Fruit fly (Drosophila melanogaster): ENCODE results near the gene Pex19.

Pex19 gene

dm6 chr2L:12133275-12134124 lies 41.9 kb downstream of the Pex19 start, which contains the start of gene rho-6:
TSS of gene rho-6 (minus strand) at chr2L:12133411.
- no peak for TF ChIP-seq croc (GFP tag; conservative IDR thresholded peaks at IDR 0.05)
- peak; percentile 29 for TF ChIP-seq stwl (tag; optimal IDR thresholded peaks at IDR 0.05)
- no peak for TF ChIP-seq dan (GFP tag; IDR thresholded peaks at IDR 0.05)
- peak; percentile 95 for TF ChIP-seq CG11504 (tag; optimal IDR thresholded peaks at IDR 0.05)
- peak; percentile 70 for TF ChIP-seq sens (GFP tag)
- peak; percentile 13 for TF ChIP-seq pita (GFP tag; optimal IDR thresholded peaks at IDR 0.05)
- no peak for TF ChIP-seq dm (GFP tag; optimal IDR thresholded peaks at IDR 0.05)
- TF ChIP-seq ken (GFP tag; IDR thresholded peaks at IDR 0.05), result no peak
- peak; percentile 93 for TF ChIP-seq CG3995 (GFP tag; optimal IDR thresholded peaks at IDR 0.05)
- peak; percentile 41 for TF ChIP-seq CTCF (GFP tag; optimal IDR thresholded peaks at IDR 0.05)
- peak; percentile 43 for TF ChIP-seq CG5180 (GFP tag; optimal IDR thresholded peaks at IDR 0.05)

dm6 chr2L:12134125-12134378 lies 42.4 kb downstream of the Pex19 start:
- TF ChIP-seq lola (GFP tag; optimal IDR thresholded peaks at IDR 0.05) (no peak), CG18599 (GFP tag; optimal IDR thresholded peaks at IDR 0.05) (no peak), D (optimal IDR thresholded peaks at IDR 0.05) (no peak), D (GFP tag; optimal IDR thresholded peaks at IDR 0.05) (no peak), Abd-B (GFP tag; optimal IDR thresholded peaks at IDR 0.05) (no peak), CG32767 (GFP tag; IDR thresholded peaks at IDR 0.05) (no peak), sqz (GFP tag; optimal IDR thresholded peaks at IDR 0.05) (peak; percentile 13), Trl (optimal IDR thresholded peaks at IDR 0.05) (peak; percentile 73 to 84), Trl (GFP tag; optimal IDR thresholded peaks at IDR 0.05) (no peak), B-H2 (GFP tag; optimal IDR thresholded peaks at IDR 0.05) (no peak)

DNA sequence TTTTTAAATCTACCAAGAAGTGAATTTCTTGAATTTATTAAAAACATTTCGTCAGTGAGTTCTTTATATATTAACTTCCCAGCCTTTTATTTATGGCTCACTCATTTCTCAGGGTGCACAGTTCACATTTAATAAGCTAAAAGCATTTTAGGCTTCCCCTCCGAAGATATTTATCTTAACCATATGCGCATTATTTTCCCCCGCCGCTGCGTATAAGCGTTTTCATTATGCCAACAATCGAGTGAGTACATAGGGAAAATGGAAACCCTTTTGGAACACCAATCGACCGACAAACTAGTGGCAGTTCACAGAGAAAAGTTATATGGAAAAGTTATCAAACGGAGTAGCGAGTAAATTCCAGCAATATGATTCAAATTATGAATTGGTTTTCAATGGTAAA lies 46.1 kb downstream of the Pex19 start, which contains the start of gene Gr33a:
Gene Gr33a, plus strand, starts transcription at position 301 of the 400 bp plus-strand sequence.
- TF ChIP-seq CG8924 (tag; optimal IDR thresholded peaks at IDR 0.05), result no peak

DNA sequence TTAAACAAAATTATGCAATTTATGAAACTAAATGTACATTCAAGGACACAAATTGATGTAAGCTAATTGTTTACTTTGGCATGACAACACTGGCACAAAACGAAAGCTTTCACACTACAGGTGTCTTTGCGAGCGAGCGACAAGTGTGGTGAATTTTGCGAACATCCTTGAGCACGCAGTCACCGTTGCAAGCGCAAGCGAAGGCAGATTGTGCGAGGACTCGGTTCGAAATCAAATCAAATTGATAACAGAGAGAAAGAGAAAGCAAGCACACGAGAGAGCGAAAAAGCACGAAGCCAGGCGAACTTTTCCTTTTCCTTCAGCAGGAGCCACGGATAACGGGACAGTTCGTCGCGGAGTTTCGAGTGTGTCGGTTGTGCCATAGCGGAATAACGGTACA lies 50.8 kb downstream of the Pex19 start, which contains the start of gene CG31760:
Gene CG31760, plus strand, starts transcription at position 342 of the 400 bp plus-strand sequence.
- TF ChIP-seq abd-A (tag; optimal IDR thresholded peaks at IDR 0.05) (peak; percentile 47), gt (GFP tag; IDR thresholded peaks at IDR 0.05) (no peak), Dref (GFP tag; IDR thresholded peaks at IDR 0.05) (no peak), CG12942 (GFP tag; optimal IDR thresholded peaks at IDR 0.05) (no peak), CG11504 (tag; optimal IDR thresholded peaks at IDR 0.05) (peak; percentile 84), CG15479 (GFP tag; optimal IDR thresholded peaks at IDR 0.05) (peak; percentile 56), twi (tag; optimal IDR thresholded peaks at IDR 0.05) (peak; percentile 4), CG16863 (GFP tag; optimal IDR thresholded peaks at IDR 0.05) (no peak), Deaf1 (tag; optimal IDR thresholded peaks at IDR 0.05) (peak; percentile 96), bab2 (GFP tag; optimal IDR thresholded peaks at IDR 0.05) (no peak), ci (GFP tag; IDR thresholded peaks at IDR 0.05) (no peak), scrt (GFP tag; optimal IDR thresholded peaks at IDR 0.05) (peak; percentile 91), Jarid2 (GFP tag; optimal IDR thresholded peaks at IDR 0.05) (peak; percentile 7), CG15696 (tag; optimal IDR thresholded peaks at IDR 0.05) (no peak), BtbVII (GFP tag; optimal IDR thresholded peaks at IDR 0.05) (no peak), Trl (optimal IDR thresholded peaks at IDR 0.05) (peak; percentile 2 to 33), Trl (GFP tag; optimal IDR thresholded peaks at IDR 0.05) (no peak), CG31388 (GFP tag; optimal IDR thresholded peaks at IDR 0.05) (no peak)

All from whole organism, embryonic.